Worm (Caenorhabditis elegans): ENCODE results near the gene grl-28.

DNA sequence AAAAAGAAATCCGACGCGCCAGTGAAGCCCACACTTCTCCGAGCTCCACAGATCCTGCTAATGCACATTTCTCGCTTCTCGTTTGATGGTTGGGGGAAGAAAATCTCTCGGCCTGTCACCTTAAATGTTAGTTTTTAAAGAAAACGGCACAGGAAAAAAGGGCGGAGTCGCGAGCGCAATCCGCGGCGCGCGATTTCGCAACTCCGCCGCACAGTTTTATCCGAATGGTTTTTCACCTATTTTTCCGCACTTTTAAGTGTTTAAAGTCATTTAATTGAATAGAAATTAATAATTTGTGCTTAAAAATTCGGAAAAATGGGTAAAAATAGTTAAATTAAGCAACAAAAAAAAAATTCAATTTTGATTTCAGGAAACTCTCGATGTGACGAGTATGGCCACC is 36.0 kb upstream of the grl-28 start:
- peak; percentile 76 for TF ChIP-seq ztf-23 (GFP tag; IDR thresholded peaks at IDR 0.05)
- peak; percentile 49; the same call in 1 of the 2 replicates for TF ChIP-seq ztf-29 (GFP tag; IDR thresholded peaks at IDR 0.05)
- peak; percentile 81; the same call in 1 of the 2 replicates for TF ChIP-seq tab-1 (GFP tag; IDR thresholded peaks at IDR 0.05)
- TF ChIP-seq cog-1 (tag; optimal IDR thresholded peaks at IDR 0.05): no peak

All from whole organism, midembryonic.